7 worm cellular contexts compared by ENCODE assay signal in the genomic region with DNA sequence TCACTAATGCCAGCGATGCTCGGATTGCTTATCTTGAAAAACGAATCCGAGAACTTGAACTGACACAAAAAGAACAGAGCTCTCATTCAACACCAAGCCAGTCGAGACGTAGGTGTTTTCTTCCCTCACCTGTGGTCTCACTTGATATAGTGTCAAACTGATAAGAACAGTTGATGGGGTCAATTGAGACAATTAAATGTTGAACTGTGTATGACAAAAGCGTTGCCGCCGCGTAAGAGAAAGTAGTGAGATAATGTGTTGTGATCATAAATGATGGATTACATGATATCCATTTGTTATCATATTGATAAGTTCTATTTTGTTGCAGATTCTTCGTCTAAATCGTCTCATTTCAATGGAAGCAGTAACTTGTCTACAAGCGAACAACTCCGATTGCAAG.
A peak's percentile ranks its signal among the peaks of the same experiment; 100 is the strongest.
TF ChIP-seq lines count a peak whose summit lies in the region.

No protein-coding gene starts in this region.

TF ChIP-seq in whole organism, L1 larva, 84 proteins besides CTCF, POLR2A, EP300 and RAD21 (continues in another document):
- no peak for TF ChIP-seq ama-1 (optimal IDR thresholded peaks at IDR 0.05; lab: Kevin White, UChicago)
- no peak for TF ChIP-seq egl-13 (tag; optimal IDR thresholded peaks at IDR 0.05; lab: Kevin White, UChicago)
- TF ChIP-seq zag-1 (tag; optimal IDR thresholded peaks at IDR 0.05; lab: Kevin White, UChicago) = no peak
- TF ChIP-seq elt-3 (tag; optimal IDR thresholded peaks at IDR 0.05; lab: Kevin White, UChicago) = peak in 5 of 6 experiments; percentile 34 to 86 (median 76)
- no peak for TF ChIP-seq skn-1 (tag; optimal IDR thresholded peaks at IDR 0.05; lab: Kevin White, UChicago)
- TF ChIP-seq ces-1 (GFP tag; optimal IDR thresholded peaks at IDR 0.05; lab: Kevin White, UChicago) = no peak
- no peak for TF ChIP-seq Y116A8C.19 (tag; optimal IDR thresholded peaks at IDR 0.05; lab: Kevin White, UChicago; ENCODE audit: borderline replicate concordance)
- TF ChIP-seq grh-1 (GFP tag; IDR thresholded peaks at IDR 0.05; lab: Robert Waterston, UW) = 0 out of 2 replicates have a peak, but pooled peaks have one; percentile 17
- TF ChIP-seq pax-3 (tag; optimal IDR thresholded peaks at IDR 0.05; lab: Kevin White, UChicago) = no peak
- TF ChIP-seq fkh-10 (GFP tag; optimal IDR thresholded peaks at IDR 0.05; lab: Kevin White, UChicago) = no peak
- no peak for TF ChIP-seq mep-1 (tag; optimal IDR thresholded peaks at IDR 0.05; lab: Kevin White, UChicago)
- TF ChIP-seq xbp-1 (tag; optimal IDR thresholded peaks at IDR 0.05; lab: Kevin White, UChicago) = no peak

TF ChIP-seq in whole organism, L2 larva, 48 proteins besides CTCF, POLR2A, EP300 and RAD21 (continues in another document):
- peak; percentile 32 for TF ChIP-seq fos-1 (tag; optimal IDR thresholded peaks at IDR 0.05; lab: Kevin White, UChicago)
- TF ChIP-seq elt-1 (tag; optimal IDR thresholded peaks at IDR 0.05; lab: Kevin White, UChicago) = no peak
- no peak for TF ChIP-seq R02D3.7 (tag; optimal IDR thresholded peaks at IDR 0.05; lab: Kevin White, UChicago)
- no peak for TF ChIP-seq mdl-1 (tag; optimal IDR thresholded peaks at IDR 0.05; lab: Kevin White, UChicago)
- TF ChIP-seq gmeb-1 (tag; optimal IDR thresholded peaks at IDR 0.05; lab: Kevin White, UChicago) = no peak
- no peak for TF ChIP-seq ama-1 (optimal IDR thresholded peaks at IDR 0.05; lab: Kevin White, UChicago)
- no peak for TF ChIP-seq mab-5 (tag; optimal IDR thresholded peaks at IDR 0.05; lab: Kevin White, UChicago)
- no peak for TF ChIP-seq lin-39 (tag; optimal IDR thresholded peaks at IDR 0.05; lab: Kevin White, UChicago)
- TF ChIP-seq ztf-11 (tag; optimal IDR thresholded peaks at IDR 0.05; lab: Kevin White, UChicago) = no peak
- peak; percentile 47 for TF ChIP-seq sma-9 (GFP tag; optimal IDR thresholded peaks at IDR 0.05; lab: Kevin White, UChicago)
- no peak for TF ChIP-seq sma-9 (tag; optimal IDR thresholded peaks at IDR 0.05; lab: Kevin White, UChicago)
- no peak for TF ChIP-seq ZK546.5 (tag; optimal IDR thresholded peaks at IDR 0.05; lab: Kevin White, UChicago)
- no peak for TF ChIP-seq blmp-1 (tag; optimal IDR thresholded peaks at IDR 0.05; lab: Kevin White, UChicago; ENCODE audit: insufficient read depth)

TF ChIP-seq in whole organism, L3 larva, 47 proteins besides CTCF, POLR2A, EP300 and RAD21:
- TF ChIP-seq elt-2 (tag; optimal IDR thresholded peaks at IDR 0.05; lab: Kevin White, UChicago) = peak; percentile 17
- peak; percentile 5 for TF ChIP-seq nhr-43 (tag; optimal IDR thresholded peaks at IDR 0.05; lab: Kevin White, UChicago; ENCODE audit: poor library complexity, severe bottlenecking)
- no peak for TF ChIP-seq fkh-2 (tag; optimal IDR thresholded peaks at IDR 0.05; lab: Kevin White, UChicago)

TF ChIP-seq in whole organism, L4 larva, 104 proteins besides CTCF, POLR2A, EP300 and RAD21:
- TF ChIP-seq lir-3 (tag; optimal IDR thresholded peaks at IDR 0.05; lab: Kevin White, UChicago) (no peak), nhr-11 (tag; optimal IDR thresholded peaks at IDR 0.05; lab: Kevin White, UChicago) (no peak), aha-1 (tag; lab: Kevin White, UChicago) (peak; percentile 53), gei-8 (GFP tag; optimal IDR thresholded peaks at IDR 0.05; lab: Kevin White, UChicago) (no peak), hlh-30 (tag; optimal IDR thresholded peaks at IDR 0.05; lab: Kevin White, UChicago; ENCODE audit: insufficient read depth) (peak; percentile 11), nhr-41 (GFP tag; IDR thresholded peaks at IDR 0.05; lab: Robert Waterston, UW) (peak; percentile 27; the same call in 1 of the 2 replicates), mxl-3 (GFP tag; optimal IDR thresholded peaks at IDR 0.05; lab: Kevin White, UChicago) (peak; percentile 9), daf-16 (GFP tag; optimal IDR thresholded peaks at IDR 0.05; lab: Kevin White, UChicago) (no peak), daf-16 (tag; optimal IDR thresholded peaks at IDR 0.05; lab: Kevin White, UChicago) (peak; percentile 5), F49E8.2 (tag; optimal IDR thresholded peaks at IDR 0.05; lab: Kevin White, UChicago; ENCODE audit: borderline replicate concordance) (no peak), nhr-28 (tag; optimal IDR thresholded peaks at IDR 0.05; lab: Kevin White, UChicago) (peak; percentile 56), lin-38 (GFP tag; IDR thresholded peaks at IDR 0.05; lab: Robert Waterston, UW) (no peak), php-3 (GFP tag; IDR thresholded peaks at IDR 0.05; lab: Robert Waterston, UW) (0 out of 2 replicates have a peak, but pooled peaks have one; percentile 15), tag-97 (GFP tag; IDR thresholded peaks at IDR 0.05; lab: Robert Waterston, UW) (no peak)

TF ChIP-seq in whole organism, late embryonic, 69 proteins besides CTCF, POLR2A, EP300 and RAD21:
- TF ChIP-seq elt-2 (tag; optimal IDR thresholded peaks at IDR 0.05; lab: Kevin White, UChicago) = peak; percentile 23
- TF ChIP-seq gmeb-2 (tag; optimal IDR thresholded peaks at IDR 0.05; lab: Kevin White, UChicago) = no peak
- no peak for TF ChIP-seq ceh-31 (tag; optimal IDR thresholded peaks at IDR 0.05; lab: Kevin White, UChicago)
- no peak for TF ChIP-seq elt-4 (tag; optimal IDR thresholded peaks at IDR 0.05; lab: Kevin White, UChicago)

TF ChIP-seq in whole organism, mixed stage, embryonic, 35 proteins besides CTCF, POLR2A, EP300 and RAD21:
- no peak for TF ChIP-seq nhr-28 (tag; optimal IDR thresholded peaks at IDR 0.05; lab: Kevin White, UChicago)
- no peak for TF ChIP-seq drap-1 (GFP tag; optimal IDR thresholded peaks at IDR 0.05; lab: Kevin White, UChicago)
- TF ChIP-seq lin-13 (tag; optimal IDR thresholded peaks at IDR 0.05; lab: Kevin White, UChicago) = no peak
- no peak for TF ChIP-seq lsy-2 (tag; optimal IDR thresholded peaks at IDR 0.05; lab: Kevin White, UChicago)
- TF ChIP-seq sptf-1 (tag; optimal IDR thresholded peaks at IDR 0.05; lab: Kevin White, UChicago) = no peak
- no peak for TF ChIP-seq ceh-43 (GFP tag; optimal IDR thresholded peaks at IDR 0.05; lab: Kevin White, UChicago)
- TF ChIP-seq ceh-39 (tag; optimal IDR thresholded peaks at IDR 0.05; lab: Kevin White, UChicago) = no peak
- TF ChIP-seq blmp-1 (tag; optimal IDR thresholded peaks at IDR 0.05; lab: Kevin White, UChicago) = peak; percentile 20

TF ChIP-seq in whole organism, young adult, 124 proteins besides CTCF, POLR2A, EP300 and RAD21:
- TF ChIP-seq cebp-1 (GFP tag; IDR thresholded peaks at IDR 0.05; lab: Robert Waterston, UW) = no peak
- TF ChIP-seq cebp-1 (tag; optimal IDR thresholded peaks at IDR 0.05; lab: Kevin White, UChicago) = no peak
- no peak for TF ChIP-seq nhr-27 (tag; optimal IDR thresholded peaks at IDR 0.05; lab: Kevin White, UChicago)
- peak; percentile 22 for TF ChIP-seq nhr-80 (tag; optimal IDR thresholded peaks at IDR 0.05; lab: Kevin White, UChicago)
